Worm (Caenorhabditis elegans) whole organism, L4 larva: ENCODE measurements around the gene C03C10.2.

Source experiments
- F37D6.2 ChIP-seq: sonication (generic microtip); optimal IDR thresholded peaks from 2 replicates; lab custom pipeline; 2016; ENCODE audit warnings: mild to moderate bottlenecking, missing genetic modification characterization, missing compliant biosample characterization
- R02D3.7 ChIP-seq: fragments of 150-350 bp; sonication (generic microtip); optimal IDR thresholded peaks from 3 replicates; lab custom pipeline; 2014; ENCODE audit warnings: missing biosample characterization, missing genetic modification characterization
- Y5F2A.4 ChIP-seq: fragments of 200-800 bp; sonication (Bioruptor generic); optimal IDR thresholded peaks from 2 replicates; lab custom pipeline; 2018; ENCODE audit warnings: mild to moderate bottlenecking, missing genetic modification characterization, missing compliant biosample characterization
- ZK337.2 ChIP-seq: fragments of 200-800 bp; sonication (Bioruptor generic); IDR thresholded peaks from 2 replicates; pipeline ENCODE4 v1.3.6; 2022; ENCODE audit warnings: missing genetic modification reagents, missing genetic modification characterization, missing compliant biosample characterization
- ZK546.5 ChIP-seq, 2 experiments: sonication (generic microtip); optimal IDR thresholded peaks; 2 replicates each; lab custom pipeline; 2017; ENCODE audit warnings: missing biosample characterization in 2 of 2, missing genetic modification characterization in 2 of 2
- aly-2 ChIP-seq: sonication (generic microtip); optimal IDR thresholded peaks from 2 replicates; lab custom pipeline; 2018; ENCODE audit warnings: missing biosample characterization, missing genetic modification characterization
- arid-1 ChIP-seq: fragments of 200-800 bp; sonication (Bioruptor generic); conservative IDR thresholded peaks from 2 replicates; pipeline ENCODE4 v1.3.6; 2022; ENCODE audit warnings: missing genetic modification reagents, missing genetic modification characterization, missing compliant biosample characterization
- ceh-32 ChIP-seq: sonication (generic microtip); optimal IDR thresholded peaks from 2 replicates; lab custom pipeline; 2016; ENCODE audit warnings: mild to moderate bottlenecking, missing genetic modification characterization, missing compliant biosample characterization; ENCODE audit not compliant: poor library complexity
- ces-1 ChIP-seq: fragments of 150-350 bp; sonication (generic microtip); optimal IDR thresholded peaks from 4 replicates; lab custom pipeline; 2014; ENCODE audit warnings: missing biosample characterization, missing genetic modification reagents, missing genetic modification characterization
- cey-2 ChIP-seq: sonication (generic microtip); optimal IDR thresholded peaks from 3 replicates; lab custom pipeline; 2017; ENCODE audit warnings: missing genetic modification characterization, mild to moderate bottlenecking, missing compliant biosample characterization, antibody characterized with exemption, borderline replicate concordance; ENCODE audit not compliant: insufficient read depth
- daf-12 ChIP-seq: fragments of 150-350 bp; optimal IDR thresholded peaks from 2 replicates; lab custom pipeline; 2014; ENCODE audit warnings: missing biosample characterization, missing genetic modification reagents, missing genetic modification characterization
- daf-16 ChIP-seq, 3 experiments: sonication (generic microtip); optimal IDR thresholded peaks; 2 replicates each; lab custom pipeline; 2016 to 2017; ENCODE audit warnings: missing genetic modification characterization in 3 of 3, missing genetic modification reagents in 3 of 3, mild to moderate bottlenecking in 2 of 3, missing compliant biosample characterization in 2 of 3, missing biosample characterization in 1 of 3, moderate library complexity in 1 of 3
- daf-8 ChIP-seq: fragments of 200-800 bp; sonication (Bioruptor generic); IDR thresholded peaks from 2 replicates; pipeline ENCODE4 v1.3.6; 2022; ENCODE audit warnings: missing genetic modification characterization, missing compliant biosample characterization
- dmd-6 ChIP-seq: fragments of 200-800 bp; sonication (Bioruptor generic); IDR thresholded peaks from 2 replicates; pipeline ENCODE4 v1.3.6; 2022; ENCODE audit warnings: missing genetic modification reagents, missing genetic modification characterization, missing compliant biosample characterization
- dpl-1 ChIP-seq: fragments of 150-350 bp; optimal IDR thresholded peaks from 2 replicates; lab custom pipeline; 2014; ENCODE audit warnings: missing biosample characterization, missing genetic modification reagents, missing genetic modification characterization
- duxl-1 ChIP-seq: sonication (generic microtip); optimal IDR thresholded peaks from 2 replicates; lab custom pipeline; 2016; ENCODE audit warnings: mild to moderate bottlenecking, missing genetic modification characterization, moderate library complexity, missing compliant biosample characterization; ENCODE audit not compliant: poor library complexity
- egl-27 ChIP-seq: sonication (generic microtip); optimal IDR thresholded peaks from 3 replicates; lab custom pipeline; 2017; ENCODE audit warnings: missing biosample characterization, missing genetic modification reagents, missing genetic modification characterization
- egl-43 ChIP-seq: fragments of 200-800 bp; sonication (Bioruptor generic); IDR thresholded peaks from 2 replicates; pipeline ENCODE4 v1.3.6; 2022; ENCODE audit warnings: missing genetic modification reagents, missing genetic modification characterization, missing compliant biosample characterization
- fos-1 ChIP-seq: fragments of 150-350 bp; optimal IDR thresholded peaks from 2 replicates; lab custom pipeline; 2014; ENCODE audit warnings: missing biosample characterization, missing genetic modification characterization
- hmg-1.1 ChIP-seq: fragments of 200-800 bp; sonication (Bioruptor generic); IDR thresholded peaks from 2 replicates; pipeline ENCODE4 v1.3.6; 2022; ENCODE audit warnings: missing genetic modification reagents, missing genetic modification characterization, missing compliant biosample characterization
- lin-13 ChIP-seq: fragments of 150-350 bp; optimal IDR thresholded peaks from 2 replicates; lab custom pipeline; 2014; ENCODE audit warnings: missing biosample characterization, missing genetic modification reagents, missing genetic modification characterization
- lin-29 ChIP-seq: fragments of 200-800 bp; sonication (Bioruptor generic); IDR thresholded peaks from 2 replicates; pipeline ENCODE4 v1.3.6; 2022; ENCODE audit warnings: missing genetic modification reagents, missing genetic modification characterization, missing compliant biosample characterization
- lin-38 ChIP-seq: fragments of 200-800 bp; sonication (Bioruptor generic); IDR thresholded peaks from 2 replicates; pipeline ENCODE4 v1.3.6; 2022; ENCODE audit warnings: missing genetic modification reagents, missing genetic modification characterization, missing compliant biosample characterization
- lsy-2 ChIP-seq, 2 experiments: fragments of 150-350 bp in 1 of 2; sonication (generic microtip) in 1 of 2; optimal IDR thresholded peaks; 2 replicates each; lab custom pipeline; 2014 to 2017; ENCODE audit warnings: missing biosample characterization in 2 of 2, missing genetic modification characterization in 2 of 2
- madf-5 ChIP-seq, 2 experiments: fragments of 200-800 bp; sonication (Bioruptor generic); IDR thresholded peaks; 2 replicates each; pipeline ENCODE4 v1.3.6; 2022; ENCODE audit warnings: missing compliant biosample characterization in 2 of 2, missing genetic modification characterization in 2 of 2
- mdl-1 ChIP-seq, 2 experiments: fragments of 150-350 bp in 1 of 2; sonication (generic microtip) in 1 of 2; optimal IDR thresholded peaks; 2 replicates each; lab custom pipeline; 2014 to 2017; ENCODE audit warnings: missing biosample characterization in 2 of 2, missing genetic modification characterization in 2 of 2
- mdt-29 ChIP-seq: fragments of 200-800 bp; sonication (Bioruptor generic); IDR thresholded peaks from 2 replicates; pipeline ENCODE4 v1.3.6; 2022; ENCODE audit warnings: missing genetic modification reagents, missing genetic modification characterization, missing compliant biosample characterization
- mes-2 ChIP-seq: sonication (generic microtip); optimal IDR thresholded peaks from 2 replicates; lab custom pipeline; 2016; ENCODE audit warnings: missing genotype, mild to moderate bottlenecking, missing genetic modification characterization, missing compliant biosample characterization; ENCODE audit not compliant: poor library complexity, severe bottlenecking
- mxl-3 ChIP-seq: fragments of 200-800 bp; sonication (Bioruptor generic); optimal IDR thresholded peaks from 2 replicates; lab custom pipeline; 2018; ENCODE audit warnings: mild to moderate bottlenecking, missing genetic modification characterization, missing compliant biosample characterization
- nhr-11 ChIP-seq: fragments of 150-350 bp; optimal IDR thresholded peaks from 2 replicates; lab custom pipeline; 2014; ENCODE audit warnings: missing biosample characterization, missing genetic modification characterization
- nhr-111 ChIP-seq: fragments of 200-800 bp; sonication (Bioruptor generic); optimal IDR thresholded peaks from 2 replicates; lab custom pipeline; 2018; ENCODE audit warnings: mild to moderate bottlenecking, missing genetic modification characterization, missing compliant biosample characterization
- nhr-25 ChIP-seq: sonication (generic microtip); optimal IDR thresholded peaks from 2 replicates; lab custom pipeline; 2017; ENCODE audit warnings: missing genetic modification characterization, mild to moderate bottlenecking, missing compliant biosample characterization, antibody characterized with exemption, moderate library complexity, borderline replicate concordance; ENCODE audit not compliant: insufficient read depth
- nhr-48 ChIP-seq: sonication (generic microtip); optimal IDR thresholded peaks from 2 replicates; lab custom pipeline; 2016; ENCODE audit warnings: mild to moderate bottlenecking, missing genetic modification characterization, missing compliant biosample characterization
- nhr-77 ChIP-seq: fragments of 150-350 bp; optimal IDR thresholded peaks from 2 replicates; lab custom pipeline; 2014; ENCODE audit warnings: missing biosample characterization, missing genetic modification characterization
- pha-4 ChIP-seq, 2 experiments: fragments of 150-350 bp in 1 of 2; fragments of 200-800 bp in 1 of 2; sonication (Bioruptor generic) in 1 of 2; IDR thresholded peaks in 1 of 2; optimal IDR thresholded peaks in 1 of 2; 2 replicates each; pipeline versions ENCODE4 v1.3.6 to Lab custom; 2014 to 2022; ENCODE audit warnings: missing genetic modification characterization in 2 of 2, missing genetic modification reagents in 2 of 2, missing biosample characterization in 1 of 2, missing compliant biosample characterization in 1 of 2
- skn-1 ChIP-seq: fragments of 150-350 bp; optimal IDR thresholded peaks from 2 replicates; lab custom pipeline; 2014; ENCODE audit warnings: missing biosample characterization, missing genetic modification characterization
- spr-1 ChIP-seq: sonication (generic microtip); optimal IDR thresholded peaks from 2 replicates; lab custom pipeline; 2016; ENCODE audit warnings: mild to moderate bottlenecking, missing genetic modification characterization, missing compliant biosample characterization
- tra-1 ChIP-seq: fragments of 200-800 bp; sonication (Bioruptor generic); IDR thresholded peaks from 2 replicates; pipeline ENCODE4 v1.3.6; 2022; ENCODE audit warnings: missing genetic modification reagents, missing genetic modification characterization, missing compliant biosample characterization
- unc-62 ChIP-seq, 3 experiments: fragments of 150-350 bp in 1 of 3; sonication (generic microtip); optimal IDR thresholded peaks in 2 of 3; peaks in 1 of 3; 1 replicate in 1 of 3; 2 replicates in 2 of 3; lab custom pipeline; 2014 to 2017; ENCODE audit warnings: missing biosample characterization in 3 of 3, missing genetic modification characterization in 3 of 3, missing genetic modification reagents in 3 of 3, missing genotype in 1 of 3
- zag-1 ChIP-seq: fragments of 150-350 bp; optimal IDR thresholded peaks from 2 replicates; lab custom pipeline; 2014; ENCODE audit warnings: missing biosample characterization, missing genetic modification characterization
- zfp-2 ChIP-seq: sonication (generic microtip); optimal IDR thresholded peaks from 2 replicates; lab custom pipeline; 2016; ENCODE audit warnings: mild to moderate bottlenecking, missing genetic modification characterization, missing compliant biosample characterization
- zfp-3 ChIP-seq: fragments of 200-800 bp; sonication (Bioruptor generic); conservative IDR thresholded peaks from 2 replicates; pipeline ENCODE4 v1.3.6; 2022; ENCODE audit warnings: missing genetic modification reagents, missing genetic modification characterization, missing compliant biosample characterization
- zip-11 ChIP-seq: fragments of 200-800 bp; sonication (Bioruptor generic); IDR thresholded peaks from 2 replicates; pipeline ENCODE4 v1.3.6; 2022; ENCODE audit warnings: missing genetic modification characterization, missing compliant biosample characterization

C03C10.2 gene

ce11 chrIII:4099884-4100596 lies 9.2 kb downstream of the C03C10.2 start (continued):
- TF ChIP-seq dmd-6 (peak; percentile 32), daf-12 (no peak), zfp-3 (GFP tag; lab: Robert Waterston, UW) (no peak), aly-2 (no peak), daf-16 (GFP tag; optimal IDR thresholded peaks at IDR 0.05; lab: Kevin White, UChicago) (no peak), daf-16 (tag; optimal IDR thresholded peaks at IDR 0.05; lab: Kevin White, UChicago) (no peak), ceh-32 (tag; lab: Kevin White, UChicago) (no peak), ZK546.5 (tag; optimal IDR thresholded peaks at IDR 0.05; lab: Kevin White, UChicago) (no peak), pha-4 (GFP tag; IDR thresholded peaks at IDR 0.05; lab: Robert Waterston, UW) (no peak), pha-4 (tag; optimal IDR thresholded peaks at IDR 0.05; lab: Kevin White, UChicago) (no peak), ZK337.2 (GFP tag; lab: Robert Waterston, UW) (no peak), egl-43 (GFP tag; lab: Robert Waterston, UW) (no peak), nhr-25 (peak; percentile 85), nhr-111 (no peak), zip-11 (no peak), ces-1 (GFP tag; lab: Kevin White, UChicago) (no peak), nhr-11 (tag; lab: Kevin White, UChicago) (peak; percentile 44), zag-1 (tag; lab: Kevin White, UChicago) (no peak), dpl-1 (GFP tag; lab: Kevin White, UChicago) (peak; percentile 29), mes-2 (peak; percentile 31), lin-38 (GFP tag; lab: Robert Waterston, UW) (no peak), F37D6.2 (tag; lab: Kevin White, UChicago) (no peak), nhr-48 (tag; lab: Kevin White, UChicago) (no peak), hmg-1.1 (GFP tag; lab: Robert Waterston, UW) (peak; percentile 14; the same call in 1 of the 2 replicates), arid-1 (GFP tag; lab: Robert Waterston, UW) (no peak), fos-1 (tag; lab: Kevin White, UChicago) (no peak), zfp-2 (tag; lab: Kevin White, UChicago) (no peak), daf-8 (no peak), cey-2 (tag; lab: Kevin White, UChicago) (peak; percentile 70), mxl-3 (GFP tag; lab: Kevin White, UChicago) (peak; percentile 49), mdt-29 (GFP tag; lab: Robert Waterston, UW) (no peak), lsy-2 (tag; optimal IDR thresholded peaks at IDR 0.05; lab: Kevin White, UChicago) (peak in 1 of 2 experiments; percentile 57), mdl-1 (tag; optimal IDR thresholded peaks at IDR 0.05; lab: Kevin White, UChicago) (peak in 1 of 2 experiments; percentile 68), skn-1 (tag; lab: Kevin White, UChicago) (no peak), R02D3.7 (tag; lab: Kevin White, UChicago) (no peak), lin-13 (peak; percentile 30), madf-5 (GFP tag; IDR thresholded peaks at IDR 0.05; lab: Robert Waterston, UW) (no peak), nhr-77 (tag; lab: Kevin White, UChicago) (peak; percentile 27), lin-29 (GFP tag; lab: Robert Waterston, UW) (no peak), spr-1 (tag; lab: Kevin White, UChicago) (peak; percentile 17), egl-27 (tag; lab: Kevin White, UChicago) (no peak), tra-1 (0 out of 2 replicates have a peak, but pooled peaks have one; percentile 32), Y5F2A.4 (GFP tag; lab: Kevin White, UChicago) (no peak), duxl-1 (tag; lab: Kevin White, UChicago) (peak; percentile 4), unc-62 (GFP tag; optimal IDR thresholded peaks at IDR 0.05 in 1 of 2; lab: Kevin White, UChicago) (peak in 1 of 2 experiments; percentile 79), unc-62 (tag; optimal IDR thresholded peaks at IDR 0.05; lab: Kevin White, UChicago) (no peak)
